Worm (Caenorhabditis elegans) whole organism, L3 larva: Measurements from ENCODE around the gene C33G8.2.
"Not testable (repeated sequence)": the region's sequence is repeated elsewhere in the genome, so short reads cannot be mapped to it uniquely, and the experiment has no call there.

Experiments used
- aly-2 ChIP-seq: fragments of 150-350 bp; optimal IDR thresholded peaks from 2 replicates; lab custom pipeline; 2014; ENCODE audit warnings: missing biosample characterization, missing genetic modification characterization
- ama-1 ChIP-seq: fragments of 150-350 bp; optimal IDR thresholded peaks from 2 replicates; lab custom pipeline; 2018
- mdl-1 ChIP-seq: fragments of 150-350 bp; optimal IDR thresholded peaks from 2 replicates; lab custom pipeline; 2014; ENCODE audit warnings: missing biosample characterization, missing genetic modification characterization
- nhr-12 ChIP-seq: fragments of 150-350 bp; optimal IDR thresholded peaks from 2 replicates; lab custom pipeline; 2014; ENCODE audit warnings: missing biosample characterization, missing genetic modification characterization
- nhr-237 ChIP-seq: fragments of 150-350 bp; optimal IDR thresholded peaks from 2 replicates; lab custom pipeline; 2014; ENCODE audit warnings: missing biosample characterization, missing genetic modification characterization
- snpc-4 ChIP-seq: fragments of 150-350 bp; optimal IDR thresholded peaks from 2 replicates; lab custom pipeline; 2014; ENCODE audit warnings: missing biosample characterization, missing genetic modification characterization
- unc-39 ChIP-seq: sonication (generic microtip); optimal IDR thresholded peaks from 4 replicates; lab custom pipeline; 2017; ENCODE audit warnings: missing biosample characterization, missing genetic modification characterization
- unc-62 ChIP-seq: fragments of 150-350 bp; sonication (generic microtip); optimal IDR thresholded peaks from 4 replicates; lab custom pipeline; 2014; ENCODE audit warnings: missing biosample characterization, missing genetic modification reagents, missing genetic modification characterization
- zag-1 ChIP-seq: fragments of 150-350 bp; optimal IDR thresholded peaks from 2 replicates; lab custom pipeline; 2014; ENCODE audit warnings: missing biosample characterization, missing genetic modification characterization

ce11 chrV:7057795-7058194, 48.2 kb downstream of the C33G8.2 start, which contains the start of gene Y57E12AL.2:
- not testable (repeated sequence) for TF ChIP-seq snpc-4; aly-2 (tag; lab: Kevin White, UChicago); unc-62 (GFP tag; lab: Kevin White, UChicago); nhr-237 (tag; lab: Kevin White, UChicago); zag-1 (tag; lab: Kevin White, UChicago); mdl-1 (tag; lab: Kevin White, UChicago); nhr-12; unc-39; ama-1 (lab: Kevin White, UChicago)
